Fruit fly (Drosophila melanogaster) whole organism, prepupa: ENCODE measurements around the gene CG15822.

ENCODE experiments used
- CG10669 ChIP-seq: fragments of 200-800 bp; sonication (Bioruptor generic); optimal IDR thresholded peaks from 3 replicates; lab custom pipeline; 2018; ENCODE audit warnings: missing biosample characterization, mild to moderate bottlenecking, missing genetic modification characterization, moderate library complexity
- CG3032 ChIP-seq: fragments of 200-800 bp; optimal IDR thresholded peaks from 2 replicates; lab custom pipeline; 2019; ENCODE audit warnings: missing biosample characterization, mild to moderate bottlenecking, missing genetic modification characterization, moderate library complexity
- CG32006 ChIP-seq: fragments of 200-800 bp; sonication (Bioruptor generic); optimal IDR thresholded peaks from 3 replicates; lab custom pipeline; 2017; ENCODE audit warnings: missing biosample characterization, mild to moderate bottlenecking, missing genetic modification characterization
- CG3919 ChIP-seq: fragments of 200-800 bp; sonication (Bioruptor generic); optimal IDR thresholded peaks from 3 replicates; lab custom pipeline; 2016; ENCODE audit warnings: missing biosample characterization, missing genetic modification characterization
- CG4318 ChIP-seq: fragments of 200-800 bp; sonication (Bioruptor generic); optimal IDR thresholded peaks from 3 replicates; lab custom pipeline; 2017; ENCODE audit warnings: missing biosample characterization, mild to moderate bottlenecking, missing genetic modification characterization
- CG8319 ChIP-seq: fragments of 200-800 bp; sonication (Bioruptor generic); optimal IDR thresholded peaks from 3 replicates; lab custom pipeline; 2016; ENCODE audit warnings: missing biosample characterization, missing genetic modification characterization
- Ets21C ChIP-seq: fragments of 200-800 bp; sonication (Bioruptor generic); optimal IDR thresholded peaks from 3 replicates; lab custom pipeline; 2016; ENCODE audit warnings: missing biosample characterization, missing genetic modification characterization
- Gug ChIP-seq: fragments of 200-800 bp; sonication (Bioruptor generic); IDR thresholded peaks from 2 replicates; pipeline ENCODE4 v1.3.6; 2022; ENCODE audit warnings: missing biosample characterization, missing genetic modification characterization
- Hr39 ChIP-seq: fragments of 200-800 bp; sonication (Bioruptor generic); optimal IDR thresholded peaks from 2 replicates; lab custom pipeline; 2016; ENCODE audit warnings: missing biosample characterization, missing genetic modification characterization
- OdsH ChIP-seq: fragments of 200-800 bp; sonication (Bioruptor generic); optimal IDR thresholded peaks from 3 replicates; lab custom pipeline; 2016; ENCODE audit warnings: missing biosample characterization, missing genetic modification characterization
- acj6 ChIP-seq: fragments of 200-800 bp; sonication (Bioruptor generic); optimal IDR thresholded peaks from 3 replicates; lab custom pipeline; 2016; ENCODE audit warnings: missing biosample characterization, missing genetic modification characterization
- cyc ChIP-seq: fragments of 200-800 bp; sonication (Bioruptor generic); optimal IDR thresholded peaks from 3 replicates; lab custom pipeline; 2016; ENCODE audit warnings: missing biosample characterization, missing genetic modification characterization
- net ChIP-seq: fragments of 200-800 bp; sonication (Bioruptor generic); optimal IDR thresholded peaks from 3 replicates; lab custom pipeline; 2016; ENCODE audit warnings: missing biosample characterization, missing genetic modification characterization
- topi ChIP-seq: fragments of 200-800 bp; sonication (Bioruptor generic); optimal IDR thresholded peaks from 3 replicates; lab custom pipeline; 2016; ENCODE audit warnings: missing biosample characterization, missing genetic modification characterization

dm6 chr3L:2159817-2160216, 3.8 kb downstream of the CG15822 start:
- TF ChIP-seq CG3919 (GFP tag; lab: Kevin White, UChicago): no peak
- TF ChIP-seq Hr39 (GFP tag; lab: Kevin White, UChicago): no peak
- no peak for TF ChIP-seq Gug
- no peak for TF ChIP-seq CG10669 (GFP tag; lab: Kevin White, UChicago)
- no peak for TF ChIP-seq net
- no peak for TF ChIP-seq CG8319
- TF ChIP-seq topi (GFP tag; lab: Kevin White, UChicago): no peak
- no peak for TF ChIP-seq Ets21C
- TF ChIP-seq acj6 (GFP tag; lab: Kevin White, UChicago): no peak
- TF ChIP-seq CG3032 (tag; lab: Kevin White, UChicago): no peak
- no peak for TF ChIP-seq OdsH
- TF ChIP-seq CG4318 (GFP tag; lab: Kevin White, UChicago): no peak
- TF ChIP-seq CG32006 (GFP tag; lab: Kevin White, UChicago): no peak
- TF ChIP-seq cyc (GFP tag; lab: Kevin White, UChicago): no peak
